Worm (Caenorhabditis elegans): ENCODE results near the gene dpr-1.

dpr-1 gene

ce11 chrV:13909400-13909799 lies 32.6 kb downstream of the dpr-1 start, which contains the start of gene C06B3.7:
C06B3.7 (plus strand) TSS chrV:13909686.
- no peak for TF ChIP-seq F13C5.2 (tag; optimal IDR thresholded peaks at IDR 0.05)
- TF ChIP-seq sea-1 (GFP tag; conservative IDR thresholded peaks at IDR 0.05) = no peak
- TF ChIP-seq ets-7 (tag; optimal IDR thresholded peaks at IDR 0.05) = no peak
- TF ChIP-seq ceh-36 (tag; optimal IDR thresholded peaks at IDR 0.05) = no peak
- TF ChIP-seq tbx-37 (GFP tag; conservative IDR thresholded peaks at IDR 0.05) = no peak

ce11 chrV:13908916-13909176 lies 33.1 kb downstream of the dpr-1 start, which contains the start of gene C06B3.6:
C06B3.6 (minus strand) TSS chrV:13908967.
- TF ChIP-seq tbx-11 (GFP tag; IDR thresholded peaks at IDR 0.05) (no peak), F13C5.2 (tag; optimal IDR thresholded peaks at IDR 0.05) (no peak), ets-7 (tag; optimal IDR thresholded peaks at IDR 0.05) (no peak), ceh-13 (GFP tag; optimal IDR thresholded peaks at IDR 0.05) (no peak)

ce11 chrV:13908120-13908915 lies 33.7 kb downstream of the dpr-1 start:
- TF ChIP-seq hmg-4 (GFP tag; optimal IDR thresholded peaks at IDR 0.05) (no peak), ama-1 (optimal IDR thresholded peaks at IDR 0.05) (no peak), pes-1 (GFP tag; IDR thresholded peaks at IDR 0.05) (no peak), tra-4 (tag; optimal IDR thresholded peaks at IDR 0.05) (no peak), tbx-37 (GFP tag; conservative IDR thresholded peaks at IDR 0.05) (no peak), hnd-1 (tag; optimal IDR thresholded peaks at IDR 0.05) (no peak), scrt-1 (GFP tag; IDR thresholded peaks at IDR 0.05) (no peak), ets-7 (tag; optimal IDR thresholded peaks at IDR 0.05) (no peak), tbx-11 (GFP tag; IDR thresholded peaks at IDR 0.05) (no peak), B0310.2 (tag; optimal IDR thresholded peaks at IDR 0.05) (no peak), ceh-36 (tag; optimal IDR thresholded peaks at IDR 0.05) (no peak), ceh-13 (GFP tag; optimal IDR thresholded peaks at IDR 0.05) (no peak), F13C5.2 (tag; optimal IDR thresholded peaks at IDR 0.05) (no peak)

- no peak for TF ChIP-seq ceh-13 (GFP tag; optimal IDR thresholded peaks at IDR 0.05)
- TF ChIP-seq tbx-37 (GFP tag; conservative IDR thresholded peaks at IDR 0.05) = no peak
- no peak for TF ChIP-seq B0310.2 (tag; optimal IDR thresholded peaks at IDR 0.05)
- TF ChIP-seq tbx-11 (GFP tag; IDR thresholded peaks at IDR 0.05) = no peak
- TF ChIP-seq aly-1 (tag; optimal IDR thresholded peaks at IDR 0.05) = no peak
- TF ChIP-seq F13C5.2 (tag; optimal IDR thresholded peaks at IDR 0.05) = no peak
- no peak for TF ChIP-seq ets-7 (tag; optimal IDR thresholded peaks at IDR 0.05)
- no peak for TF ChIP-seq sea-1 (GFP tag; conservative IDR thresholded peaks at IDR 0.05)
- no peak for TF ChIP-seq hnd-1 (tag; optimal IDR thresholded peaks at IDR 0.05)
- TF ChIP-seq flt-1 (GFP tag; IDR thresholded peaks at IDR 0.05) = no peak
- no peak for TF ChIP-seq pes-1 (GFP tag; IDR thresholded peaks at IDR 0.05)
These were observed 34.4 kb downstream of the dpr-1 start for ce11 chrV:13907557-13908104.

- no peak for TF ChIP-seq flt-1 (GFP tag; IDR thresholded peaks at IDR 0.05)
- no peak for TF ChIP-seq hmbx-1 (tag; optimal IDR thresholded peaks at IDR 0.05)
- no peak for TF ChIP-seq aly-1 (tag; optimal IDR thresholded peaks at IDR 0.05)
- no peak for TF ChIP-seq tbx-11 (GFP tag; IDR thresholded peaks at IDR 0.05)
- no peak for TF ChIP-seq ama-1 (optimal IDR thresholded peaks at IDR 0.05)
- no peak for TF ChIP-seq ets-7 (tag; optimal IDR thresholded peaks at IDR 0.05)
- no peak for TF ChIP-seq ceh-13 (GFP tag; optimal IDR thresholded peaks at IDR 0.05)
- no peak for TF ChIP-seq B0310.2 (tag; optimal IDR thresholded peaks at IDR 0.05)
- no peak for TF ChIP-seq ceh-36 (tag; optimal IDR thresholded peaks at IDR 0.05)
- TF ChIP-seq tra-4 (tag; optimal IDR thresholded peaks at IDR 0.05) = no peak
- TF ChIP-seq pes-1 (GFP tag; IDR thresholded peaks at IDR 0.05) = no peak
These were observed 35.8 kb downstream of the dpr-1 start, which contains the start of gene stdh-1 for ce11 chrV:13906166-13906565. stdh-1 (plus strand) TSS chrV:13906492.

- TF ChIP-seq pes-1 (GFP tag; IDR thresholded peaks at IDR 0.05) (no peak), hmbx-1 (tag; optimal IDR thresholded peaks at IDR 0.05) (no peak), ceh-13 (GFP tag; optimal IDR thresholded peaks at IDR 0.05) (no peak), B0310.2 (tag; optimal IDR thresholded peaks at IDR 0.05) (no peak), tbx-11 (GFP tag; IDR thresholded peaks at IDR 0.05) (no peak), tra-4 (tag; optimal IDR thresholded peaks at IDR 0.05) (no peak), aly-1 (tag; optimal IDR thresholded peaks at IDR 0.05) (no peak), tbx-37 (GFP tag; conservative IDR thresholded peaks at IDR 0.05) (no peak), F13C5.2 (tag; optimal IDR thresholded peaks at IDR 0.05) (no peak), ama-1 (optimal IDR thresholded peaks at IDR 0.05) (no peak), hmg-4 (GFP tag; optimal IDR thresholded peaks at IDR 0.05) (no peak), scrt-1 (GFP tag; IDR thresholded peaks at IDR 0.05) (no peak), hnd-1 (tag; optimal IDR thresholded peaks at IDR 0.05) (no peak), flt-1 (GFP tag; IDR thresholded peaks at IDR 0.05) (no peak), ets-7 (tag; optimal IDR thresholded peaks at IDR 0.05) (no peak), sea-1 (GFP tag; conservative IDR thresholded peaks at IDR 0.05) (no peak), ceh-36 (tag; optimal IDR thresholded peaks at IDR 0.05) (no peak)
These were observed 37.5 kb downstream of the dpr-1 start, which contains the start of gene stdh-3 for ce11 chrV:13904446-13904845. stdh-3 (plus strand) TSS chrV:13904611.

- TF ChIP-seq tra-4 (tag; optimal IDR thresholded peaks at IDR 0.05) (no peak), flt-1 (GFP tag; IDR thresholded peaks at IDR 0.05) (no peak), F13C5.2 (tag; optimal IDR thresholded peaks at IDR 0.05) (no peak), ceh-13 (GFP tag; optimal IDR thresholded peaks at IDR 0.05) (no peak), sea-1 (GFP tag; conservative IDR thresholded peaks at IDR 0.05) (no peak), B0310.2 (tag; optimal IDR thresholded peaks at IDR 0.05) (no peak), hmg-4 (GFP tag; optimal IDR thresholded peaks at IDR 0.05) (no peak), tbx-37 (GFP tag; conservative IDR thresholded peaks at IDR 0.05) (no peak)
These were observed 39.5 kb downstream of the dpr-1 start, which contains the start of gene C06B3.1 for ce11 chrV:13902495-13902894. C06B3.1 (plus strand) TSS chrV:13902795.

Data from whole organism, early embryonic.